Worm (Caenorhabditis elegans): ENCODE measurements around the gene spp-9.
A peak's percentile ranks its signal among the peaks of the same experiment; 100 is the strongest.

The spp-9 gene

ce11 chrX:11517433-11517832 lies 29.8 kb downstream of the spp-9 start:
- TF ChIP-seq ceh-39 (tag; optimal IDR thresholded peaks at IDR 0.05), result no peak
- TF ChIP-seq ceh-83 (GFP tag; optimal IDR thresholded peaks at IDR 0.05), result no peak
- TF ChIP-seq sem-2 (GFP tag; optimal IDR thresholded peaks at IDR 0.05), result no peak
- TF ChIP-seq nhr-28 (tag; optimal IDR thresholded peaks at IDR 0.05), result no peak
- no peak for TF ChIP-seq nhr-76 (tag; optimal IDR thresholded peaks at IDR 0.05)
- no peak for TF ChIP-seq sptf-1 (tag; optimal IDR thresholded peaks at IDR 0.05)
- no peak for TF ChIP-seq bed-3 (GFP tag; optimal IDR thresholded peaks at IDR 0.05)
- no peak for TF ChIP-seq drap-1 (GFP tag; optimal IDR thresholded peaks at IDR 0.05)
- TF ChIP-seq unc-39 (tag; optimal IDR thresholded peaks at IDR 0.05), result no peak
- TF ChIP-seq mab-5 (tag; optimal IDR thresholded peaks at IDR 0.05), result no peak
- no peak for TF ChIP-seq nhr-12 (tag; optimal IDR thresholded peaks at IDR 0.05)
- no peak for TF ChIP-seq unc-62 (GFP tag; optimal IDR thresholded peaks at IDR 0.05)

ce11 chrX:11518415-11518814 lies 30.8 kb downstream of the spp-9 start:
- TF ChIP-seq snpc-4 (tag; optimal IDR thresholded peaks at IDR 0.05) (no peak), M03D4.4 (tag; optimal IDR thresholded peaks at IDR 0.05) (no peak), unc-62 (GFP tag; optimal IDR thresholded peaks at IDR 0.05) (no peak), mls-2 (tag; optimal IDR thresholded peaks at IDR 0.05) (no peak), ceh-39 (tag; optimal IDR thresholded peaks at IDR 0.05) (no peak), zip-8 (tag; optimal IDR thresholded peaks at IDR 0.05) (no peak), lin-13 (tag; optimal IDR thresholded peaks at IDR 0.05) (no peak), unc-120 (tag; optimal IDR thresholded peaks at IDR 0.05; ENCODE audit: poor library complexity, severe bottlenecking) (no peak), nhr-2 (tag; optimal IDR thresholded peaks at IDR 0.05) (no peak), sem-2 (GFP tag; optimal IDR thresholded peaks at IDR 0.05) (no peak), hlh-1 (tag; optimal IDR thresholded peaks at IDR 0.05) (no peak), unc-39 (tag; optimal IDR thresholded peaks at IDR 0.05) (no peak), cnd-1 (tag; optimal IDR thresholded peaks at IDR 0.05) (no peak), elt-1 (tag; optimal IDR thresholded peaks at IDR 0.05; ENCODE audit: borderline replicate concordance, insufficient read depth) (no peak), ham-2 (GFP tag; optimal IDR thresholded peaks at IDR 0.05) (no peak), ztf-11 (tag; optimal IDR thresholded peaks at IDR 0.05) (no peak), nhr-237 (tag; optimal IDR thresholded peaks at IDR 0.05) (no peak)

- TF ChIP-seq sptf-1 (tag; optimal IDR thresholded peaks at IDR 0.05) (no peak), hlh-1 (tag; optimal IDR thresholded peaks at IDR 0.05) (no peak), bed-3 (GFP tag; optimal IDR thresholded peaks at IDR 0.05) (no peak), nhr-12 (tag; optimal IDR thresholded peaks at IDR 0.05) (no peak), elt-1 (tag; optimal IDR thresholded peaks at IDR 0.05; ENCODE audit: borderline replicate concordance, insufficient read depth) (no peak), nhr-28 (tag; optimal IDR thresholded peaks at IDR 0.05) (no peak), ceh-39 (tag; optimal IDR thresholded peaks at IDR 0.05) (no peak), ces-1 (GFP tag; optimal IDR thresholded peaks at IDR 0.05) (no peak), nhr-237 (tag; optimal IDR thresholded peaks at IDR 0.05) (no peak), snpc-4 (tag; optimal IDR thresholded peaks at IDR 0.05) (no peak), unc-39 (tag; optimal IDR thresholded peaks at IDR 0.05) (no peak), ceh-43 (GFP tag; optimal IDR thresholded peaks at IDR 0.05) (no peak), nhr-76 (tag; optimal IDR thresholded peaks at IDR 0.05) (no peak)
Observed at ce11 chrX:11519016-11519509, 31.5 kb downstream of the spp-9 start, which contains the start of gene hpo-34. Gene hpo-34, minus strand, starts transcription at chrX:11519066.

ce11 chrX:11522058-11522757 lies 34.6 kb downstream of the spp-9 start, which contains the start of gene sdc-2:
Gene sdc-2, plus strand, starts transcription at chrX:11522707.
- TF ChIP-seq sptf-1 (tag; optimal IDR thresholded peaks at IDR 0.05) (no peak), unc-120 (tag; optimal IDR thresholded peaks at IDR 0.05; ENCODE audit: poor library complexity, severe bottlenecking) (peak; percentile 82), elt-1 (tag; optimal IDR thresholded peaks at IDR 0.05; ENCODE audit: borderline replicate concordance, insufficient read depth) (no peak), mls-2 (tag; optimal IDR thresholded peaks at IDR 0.05) (no peak), lin-13 (tag; optimal IDR thresholded peaks at IDR 0.05) (no peak), flh-1 (GFP tag; optimal IDR thresholded peaks at IDR 0.05) (no peak), elt-3 (tag; optimal IDR thresholded peaks at IDR 0.05) (no peak), lin-32 (GFP tag; optimal IDR thresholded peaks at IDR 0.05) (no peak), ceh-43 (GFP tag; optimal IDR thresholded peaks at IDR 0.05) (no peak), sem-2 (GFP tag; optimal IDR thresholded peaks at IDR 0.05) (no peak), nhr-28 (tag; optimal IDR thresholded peaks at IDR 0.05) (no peak), lsy-2 (tag; optimal IDR thresholded peaks at IDR 0.05) (no peak), mab-5 (tag; optimal IDR thresholded peaks at IDR 0.05) (no peak), nhr-237 (tag; optimal IDR thresholded peaks at IDR 0.05) (peak; percentile 61), nhr-2 (tag; optimal IDR thresholded peaks at IDR 0.05) (no peak), pha-4 (tag; optimal IDR thresholded peaks at IDR 0.05) (peak; percentile 52), snpc-4 (tag; optimal IDR thresholded peaks at IDR 0.05) (no peak), bed-3 (GFP tag; optimal IDR thresholded peaks at IDR 0.05) (no peak), mep-1 (tag; optimal IDR thresholded peaks at IDR 0.05) (peak; percentile 70), ceh-83 (GFP tag; optimal IDR thresholded peaks at IDR 0.05) (no peak), ceh-39 (tag; optimal IDR thresholded peaks at IDR 0.05) (no peak), blmp-1 (tag; optimal IDR thresholded peaks at IDR 0.05) (no peak), unc-62 (GFP tag; optimal IDR thresholded peaks at IDR 0.05) (peak; percentile 43), nhr-12 (tag; optimal IDR thresholded peaks at IDR 0.05) (no peak), ztf-11 (tag; optimal IDR thresholded peaks at IDR 0.05) (no peak), drap-1 (GFP tag; optimal IDR thresholded peaks at IDR 0.05) (peak; percentile 14), nhr-76 (tag; optimal IDR thresholded peaks at IDR 0.05) (no peak), hlh-1 (tag; optimal IDR thresholded peaks at IDR 0.05) (peak; percentile 75), cnd-1 (tag; optimal IDR thresholded peaks at IDR 0.05) (peak; percentile 26), unc-39 (tag; optimal IDR thresholded peaks at IDR 0.05) (no peak), zip-8 (tag; optimal IDR thresholded peaks at IDR 0.05) (no peak), M03D4.4 (tag; optimal IDR thresholded peaks at IDR 0.05) (no peak), ces-1 (GFP tag; optimal IDR thresholded peaks at IDR 0.05) (no peak), tbx-8 (GFP tag; optimal IDR thresholded peaks at IDR 0.05) (no peak), ham-2 (GFP tag; optimal IDR thresholded peaks at IDR 0.05) (no peak)
